Worm (Caenorhabditis elegans) whole organism, L1 larva: ENCODE results near the gene idpc-6.

Source experiments
- F16B12.6 ChIP-seq: fragments of 150-350 bp; optimal IDR thresholded peaks from 2 replicates; lab custom pipeline; 2014; ENCODE audit warnings: missing biosample characterization, missing genetic modification characterization
- Y116A8C.19 ChIP-seq: sonication (generic microtip); optimal IDR thresholded peaks from 2 replicates; lab custom pipeline; 2016; ENCODE audit warnings: missing compliant biosample characterization, missing genetic modification characterization, borderline replicate concordance
- aha-1 ChIP-seq: fragments of 150-350 bp; optimal IDR thresholded peaks from 2 replicates; lab custom pipeline; 2014; ENCODE audit warnings: missing biosample characterization, missing genetic modification characterization
- alr-1 ChIP-seq: fragments of 200-800 bp; sonication (Bioruptor generic); optimal IDR thresholded peaks from 2 replicates; lab custom pipeline; 2018; ENCODE audit warnings: borderline replicate concordance, mild to moderate bottlenecking, missing genetic modification characterization, missing compliant biosample characterization
- ama-1 ChIP-seq: fragments of 150-350 bp; optimal IDR thresholded peaks from 2 replicates; lab custom pipeline; 2014
- blmp-1 ChIP-seq: fragments of 150-350 bp; optimal IDR thresholded peaks from 2 replicates; lab custom pipeline; 2014; ENCODE audit warnings: missing biosample characterization, missing genetic modification characterization
- ceh-63 ChIP-seq: fragments of 200-800 bp; sonication (Bioruptor generic); optimal IDR thresholded peaks from 2 replicates; lab custom pipeline; 2018; ENCODE audit warnings: mild to moderate bottlenecking, missing genetic modification characterization, missing compliant biosample characterization
- ceh-8 ChIP-seq: fragments of 200-800 bp; sonication (Bioruptor generic); optimal IDR thresholded peaks from 2 replicates; lab custom pipeline; 2018; ENCODE audit warnings: mild to moderate bottlenecking, missing genetic modification characterization, moderate library complexity, missing compliant biosample characterization
- ceh-88 ChIP-seq: fragments of 200-800 bp; sonication (Bioruptor generic); IDR thresholded peaks from 2 replicates; pipeline ENCODE4 v1.3.6; 2022; ENCODE audit warnings: missing genetic modification characterization, missing compliant biosample characterization
- ceh-90 ChIP-seq: sonication (generic microtip); optimal IDR thresholded peaks from 2 replicates; lab custom pipeline; 2016; ENCODE audit warnings: missing genetic modification characterization, missing compliant biosample characterization
- ces-1 ChIP-seq: fragments of 150-350 bp; optimal IDR thresholded peaks from 2 replicates; lab custom pipeline; 2014; ENCODE audit warnings: missing biosample characterization, missing genetic modification reagents, missing genetic modification characterization
- dsc-1 ChIP-seq: sonication (generic microtip); optimal IDR thresholded peaks from 2 replicates; lab custom pipeline; 2016; ENCODE audit warnings: mild to moderate bottlenecking, missing genetic modification characterization, missing compliant biosample characterization
- efl-1 ChIP-seq, 4 experiments: fragments of 150-350 bp; optimal IDR thresholded peaks in 3 of 4; peaks in 1 of 4; 1 replicate in 1 of 4; 2 replicates in 3 of 4; lab custom pipeline; 2014; ENCODE audit warnings: missing biosample characterization in 2 of 4, missing genetic modification characterization in 2 of 4, missing genetic modification reagents in 2 of 4
- elt-2 ChIP-seq: sonication (generic microtip); optimal IDR thresholded peaks from 2 replicates; lab custom pipeline; 2016; ENCODE audit warnings: missing genetic modification characterization, mild to moderate bottlenecking, inconsistent platforms, missing compliant biosample characterization, missing genetic modification reagents
- elt-3 ChIP-seq, 6 experiments: fragments of 150-350 bp in 1 of 6; sonication (generic microtip); optimal IDR thresholded peaks; 2 replicates each; lab custom pipeline; 2017 to 2018; ENCODE audit warnings: missing biosample characterization in 6 of 6, missing genetic modification characterization in 6 of 6, inconsistent platforms in 1 of 6
- fkh-10 ChIP-seq: sonication (generic microtip); optimal IDR thresholded peaks from 2 replicates; lab custom pipeline; 2017; ENCODE audit warnings: missing biosample characterization, missing genetic modification reagents, missing genetic modification characterization
- fkh-4 ChIP-seq: sonication (generic microtip); optimal IDR thresholded peaks from 2 replicates; lab custom pipeline; 2016; ENCODE audit warnings: missing compliant biosample characterization, missing genetic modification characterization, borderline replicate concordance
- fkh-8 ChIP-seq: sonication (generic microtip); optimal IDR thresholded peaks from 2 replicates; lab custom pipeline; 2016; ENCODE audit warnings: mild to moderate bottlenecking, missing genetic modification characterization, missing compliant biosample characterization
- fos-1 ChIP-seq: fragments of 150-350 bp; optimal IDR thresholded peaks from 2 replicates; lab custom pipeline; 2014; ENCODE audit warnings: missing biosample characterization, missing genetic modification characterization
- hlh-17 ChIP-seq: fragments of 200-800 bp; sonication (Bioruptor generic); optimal IDR thresholded peaks from 2 replicates; lab custom pipeline; 2018; ENCODE audit warnings: missing genetic modification characterization, mild to moderate bottlenecking, missing compliant biosample characterization, moderate library complexity, borderline replicate concordance
- hlh-4 ChIP-seq: sonication (generic microtip); optimal IDR thresholded peaks from 2 replicates; lab custom pipeline; 2016; ENCODE audit warnings: mild to moderate bottlenecking, missing genetic modification characterization, missing compliant biosample characterization
- hpl-2 ChIP-seq: fragments of 150-350 bp; optimal IDR thresholded peaks from 2 replicates; lab custom pipeline; 2014; ENCODE audit warnings: missing biosample characterization, missing genetic modification reagents, missing genetic modification characterization
- isw-1 ChIP-seq: fragments of 200-800 bp; sonication (Bioruptor generic); IDR thresholded peaks from 2 replicates; pipeline ENCODE4 v1.3.6; 2022; ENCODE audit warnings: missing genetic modification characterization, missing compliant biosample characterization
- jun-1 ChIP-seq: fragments of 150-350 bp; optimal IDR thresholded peaks from 2 replicates; lab custom pipeline; 2014; ENCODE audit warnings: missing biosample characterization, missing genetic modification reagents, missing genetic modification characterization
- lin-15B ChIP-seq: fragments of 150-350 bp; sonication (generic microtip); optimal IDR thresholded peaks from 3 replicates; lab custom pipeline; 2014; ENCODE audit warnings: missing biosample characterization, missing genetic modification characterization
- lin-35 ChIP-seq, 2 experiments: fragments of 150-350 bp; optimal IDR thresholded peaks; 2 replicates each; lab custom pipeline; 2014; ENCODE audit warnings: missing biosample characterization in 2 of 2, missing genetic modification characterization in 2 of 2, missing genetic modification reagents in 2 of 2
- lin-39 ChIP-seq: fragments of 150-350 bp; optimal IDR thresholded peaks from 2 replicates; lab custom pipeline; 2014; ENCODE audit warnings: missing biosample characterization, missing genetic modification reagents, missing genetic modification characterization
- mab-9 ChIP-seq: fragments of 200-800 bp; sonication (Bioruptor generic); IDR thresholded peaks from 2 replicates; pipeline ENCODE4 v1.3.6; 2022; ENCODE audit warnings: missing genetic modification reagents, missing genetic modification characterization, missing compliant biosample characterization
- mdl-1 ChIP-seq, 2 experiments: fragments of 150-350 bp; optimal IDR thresholded peaks; 2 replicates each; lab custom pipeline; 2014 to 2017; ENCODE audit warnings: missing biosample characterization in 2 of 2, missing genetic modification characterization in 2 of 2, inconsistent platforms in 1 of 2
- mef-2 ChIP-seq: fragments of 150-350 bp; optimal IDR thresholded peaks from 2 replicates; lab custom pipeline; 2014; ENCODE audit warnings: missing biosample characterization, missing genetic modification characterization
- mep-1 ChIP-seq: fragments of 150-350 bp; optimal IDR thresholded peaks from 2 replicates; lab custom pipeline; 2014; ENCODE audit warnings: missing biosample characterization, missing genetic modification characterization
- nhr-11 ChIP-seq: fragments of 150-350 bp; optimal IDR thresholded peaks from 2 replicates; lab custom pipeline; 2014; ENCODE audit warnings: missing biosample characterization, missing genetic modification characterization
- nhr-12 ChIP-seq: sonication (generic microtip); optimal IDR thresholded peaks from 2 replicates; lab custom pipeline; 2017; ENCODE audit warnings: missing biosample characterization, missing genetic modification characterization
- nhr-19 ChIP-seq: fragments of 200-800 bp; sonication (Bioruptor generic); conservative IDR thresholded peaks from 2 replicates; pipeline ENCODE4 v1.3.6; 2022; ENCODE audit warnings: missing genetic modification characterization, missing compliant biosample characterization
- nhr-20 ChIP-seq: sonication (generic microtip); optimal IDR thresholded peaks from 2 replicates; lab custom pipeline; 2016; ENCODE audit warnings: mild to moderate bottlenecking, missing genetic modification characterization, missing compliant biosample characterization
- nhr-237 ChIP-seq: fragments of 150-350 bp; optimal IDR thresholded peaks from 2 replicates; lab custom pipeline; 2014; ENCODE audit warnings: missing biosample characterization, missing genetic modification characterization
- nhr-76 ChIP-seq: sonication (generic microtip); optimal IDR thresholded peaks from 2 replicates; lab custom pipeline; 2017; ENCODE audit warnings: missing biosample characterization, missing genetic modification characterization
- nhr-77 ChIP-seq: fragments of 150-350 bp; optimal IDR thresholded peaks from 2 replicates; lab custom pipeline; 2014; ENCODE audit warnings: missing biosample characterization, missing genetic modification characterization
- nhr-84 ChIP-seq: sonication (generic microtip); optimal IDR thresholded peaks from 2 replicates; lab custom pipeline; 2017; ENCODE audit warnings: missing biosample characterization, missing genetic modification characterization
- nhr-90 ChIP-seq: sonication (generic microtip); optimal IDR thresholded peaks from 2 replicates; lab custom pipeline; 2016; ENCODE audit warnings: mild to moderate bottlenecking, missing genetic modification characterization, missing compliant biosample characterization; ENCODE audit not compliant: poor library complexity
- pag-3 ChIP-seq: sonication (generic microtip); optimal IDR thresholded peaks from 2 replicates; lab custom pipeline; 2017; ENCODE audit warnings: missing genetic modification characterization, mild to moderate bottlenecking, missing compliant biosample characterization, antibody characterized with exemption, borderline replicate concordance; ENCODE audit not compliant: insufficient read depth
- pqm-1 ChIP-seq: sonication (generic microtip); optimal IDR thresholded peaks from 3 replicates; lab custom pipeline; 2017; ENCODE audit warnings: missing biosample characterization, missing genetic modification characterization
- snpc-4 ChIP-seq: fragments of 150-350 bp; optimal IDR thresholded peaks from 2 replicates; lab custom pipeline; 2014; ENCODE audit warnings: missing biosample characterization, missing genetic modification characterization
- tbx-2 ChIP-seq: sonication (generic microtip); optimal IDR thresholded peaks from 2 replicates; lab custom pipeline; 2016; ENCODE audit warnings: missing genetic modification characterization, missing compliant biosample characterization
- tlp-1 ChIP-seq: fragments of 150-350 bp; optimal IDR thresholded peaks from 2 replicates; lab custom pipeline; 2014; ENCODE audit warnings: missing biosample characterization, missing genetic modification characterization
- unc-130 ChIP-seq: fragments of 150-350 bp; optimal IDR thresholded peaks from 2 replicates; lab custom pipeline; 2017; ENCODE audit warnings: missing biosample characterization, missing genetic modification characterization, inconsistent platforms
- unc-86 ChIP-seq: sonication (generic microtip); optimal IDR thresholded peaks from 2 replicates; lab custom pipeline; 2016; ENCODE audit warnings: missing genetic modification characterization, missing compliant biosample characterization
- vab-15 ChIP-seq: sonication (generic microtip); optimal IDR thresholded peaks from 2 replicates; lab custom pipeline; 2017; ENCODE audit warnings: missing genotype, mild to moderate bottlenecking, missing genetic modification characterization, missing compliant biosample characterization
- zag-1 ChIP-seq: fragments of 150-350 bp; optimal IDR thresholded peaks from 2 replicates; lab custom pipeline; 2014; ENCODE audit warnings: missing biosample characterization, missing genetic modification characterization
- ztf-11 ChIP-seq, 2 experiments: sonication (generic microtip); optimal IDR thresholded peaks; 2 replicates each; lab custom pipeline; 2016 to 2017; ENCODE audit warnings: missing genetic modification characterization in 2 of 2, missing biosample characterization in 1 of 2, missing compliant biosample characterization in 1 of 2

Gene idpc-6

ce11 chrV:9582594-9583322 is 37.2 kb upstream of the idpc-6 start, which contains the start of gene rtfo-1 (continued):
- TF ChIP-seq unc-130 (tag; lab: Kevin White, UChicago) (peak; percentile 44), pag-3 (tag; lab: Kevin White, UChicago) (no peak), ceh-8 (GFP tag; lab: Kevin White, UChicago) (no peak), vab-15 (no peak), nhr-11 (tag; lab: Kevin White, UChicago) (no peak), mep-1 (peak; percentile 46), lin-15B (tag; lab: Kevin White, UChicago) (no peak), nhr-12 (tag; lab: Kevin White, UChicago) (no peak), unc-86 (tag; lab: Kevin White, UChicago) (peak; percentile 23), mdl-1 (tag; optimal IDR thresholded peaks at IDR 0.05; lab: Kevin White, UChicago) (peak in 1 of 2 experiments; percentile 48), hpl-2 (GFP tag; lab: Kevin White, UChicago) (peak; percentile 38), mef-2 (no peak), jun-1 (tag; lab: Kevin White, UChicago) (no peak), fos-1 (tag; lab: Kevin White, UChicago) (no peak), ces-1 (GFP tag; lab: Kevin White, UChicago) (no peak), nhr-19 (GFP tag; lab: Robert Waterston, UW) (peak; percentile 29), ceh-88 (GFP tag; lab: Robert Waterston, UW) (no peak), hlh-17 (GFP tag; lab: Kevin White, UChicago) (no peak), fkh-4 (no peak), lin-39 (tag; lab: Kevin White, UChicago) (no peak), blmp-1 (tag; lab: Kevin White, UChicago) (peak; percentile 28), nhr-90 (tag; lab: Kevin White, UChicago) (peak; percentile 69), nhr-77 (no peak), hlh-4 (tag; lab: Kevin White, UChicago) (no peak), tbx-2 (tag; lab: Kevin White, UChicago) (peak; percentile 39), mab-9 (GFP tag; lab: Robert Waterston, UW) (no peak), elt-2 (tag; lab: Kevin White, UChicago) (peak; percentile 22), aha-1 (tag; lab: Kevin White, UChicago) (no peak), elt-3 (tag; optimal IDR thresholded peaks at IDR 0.05; lab: Kevin White, UChicago) (no peak), nhr-76 (tag; lab: Kevin White, UChicago) (no peak), snpc-4 (tag; lab: Kevin White, UChicago) (peak; percentile 38), ceh-63 (no peak), efl-1 (optimal IDR thresholded peaks at IDR 0.05; lab: Kevin White, UChicago) (peak; percentile 37 to 51), efl-1 (GFP tag; optimal IDR thresholded peaks at IDR 0.05 in 1 of 2; lab: Kevin White, UChicago) (peak; percentile 17 to 96), pqm-1 (tag; lab: Kevin White, UChicago) (no peak), nhr-237 (tag; lab: Kevin White, UChicago) (no peak), ztf-11 (tag; optimal IDR thresholded peaks at IDR 0.05; lab: Kevin White, UChicago) (peak in 1 of 2 experiments; percentile 7), alr-1 (no peak), nhr-84 (no peak), Y116A8C.19 (tag; lab: Kevin White, UChicago) (no peak), isw-1 (GFP tag; lab: Robert Waterston, UW) (no peak), F16B12.6 (tag; lab: Kevin White, UChicago) (no peak), nhr-20 (tag; lab: Kevin White, UChicago) (peak; percentile 45), tlp-1 (tag; lab: Kevin White, UChicago) (no peak), dsc-1 (tag; lab: Kevin White, UChicago) (peak; percentile 35), ceh-90 (tag; lab: Kevin White, UChicago) (no peak), ama-1 (no peak), lin-35 (GFP tag; optimal IDR thresholded peaks at IDR 0.05; lab: Kevin White, UChicago) (peak; percentile 29 to 60), fkh-10 (no peak), fkh-8 (tag; lab: Kevin White, UChicago) (no peak), zag-1 (tag; lab: Kevin White, UChicago) (no peak)
